Fruit fly (Drosophila melanogaster): ENCODE results near the gene wnd.
A peak's percentile ranks its signal among the peaks of the same experiment; 100 is the strongest.

wnd gene

dm6 chr3L:19618072-19618958, 17.3 kb downstream of the wnd start, which contains the start of gene asf1 (continued):
- TF ChIP-seq sna (GFP tag; IDR thresholded peaks at IDR 0.05; ENCODE audit: partially characterized antibody) = peak; percentile 67
- TF ChIP-seq Hr39 (optimal IDR thresholded peaks at IDR 0.05) = no peak
- TF ChIP-seq Rfx (GFP tag; IDR thresholded peaks at IDR 0.05) = no peak
- peak; percentile 40 for TF ChIP-seq tx (GFP tag; optimal IDR thresholded peaks at IDR 0.05)
- peak; percentile 72 for TF ChIP-seq CG34224 (GFP tag; IDR thresholded peaks at IDR 0.05; ENCODE audit: partially characterized antibody)
- TF ChIP-seq CG2120 (GFP tag; optimal IDR thresholded peaks at IDR 0.05) = peak; percentile 56
- no peak for TF ChIP-seq stc (GFP tag; IDR thresholded peaks at IDR 0.05)
- no peak for TF ChIP-seq exex (tag; optimal IDR thresholded peaks at IDR 0.05)
- no peak for TF ChIP-seq Fer3 (tag; optimal IDR thresholded peaks at IDR 0.05)
- TF ChIP-seq CG10274 (GFP tag; optimal IDR thresholded peaks at IDR 0.05) = no peak
- no peak for TF ChIP-seq sens-2 (GFP tag; IDR thresholded peaks at IDR 0.05)
- no peak for TF ChIP-seq Nf-YA (GFP tag; IDR thresholded peaks at IDR 0.05)
- peak; percentile 59 for TF ChIP-seq Ets97D (GFP tag; optimal IDR thresholded peaks at IDR 0.05)
- TF ChIP-seq CG10209 (GFP tag; optimal IDR thresholded peaks at IDR 0.05) = no peak
- TF ChIP-seq Spps (tag; optimal IDR thresholded peaks at IDR 0.05) = no peak
- no peak for TF ChIP-seq wor (GFP tag; IDR thresholded peaks at IDR 0.05)
- no peak for TF ChIP-seq CG17328 (GFP tag; IDR thresholded peaks at IDR 0.05)
- TF ChIP-seq CG2199 (GFP tag; IDR thresholded peaks at IDR 0.05) = no peak
- no peak for TF ChIP-seq Side (GFP tag; optimal IDR thresholded peaks at IDR 0.05)
- no peak for TF ChIP-seq CG5245 (GFP tag; optimal IDR thresholded peaks at IDR 0.05)
- peak; percentile 65 for TF ChIP-seq E2f2 (GFP tag; IDR thresholded peaks at IDR 0.05)
- TF ChIP-seq CG4404 (GFP tag; IDR thresholded peaks at IDR 0.05) = no peak
- no peak for TF ChIP-seq TFAM (GFP tag; optimal IDR thresholded peaks at IDR 0.05)
- TF ChIP-seq Atf6 (GFP tag; IDR thresholded peaks at IDR 0.05) = no peak
- peak; percentile 73; the same call in 1 of the 3 replicates for TF ChIP-seq hb (GFP tag; IDR thresholded peaks at IDR 0.05; ENCODE audit: partially characterized antibody)
- TF ChIP-seq CG11398 (GFP tag; optimal IDR thresholded peaks at IDR 0.05) = peak; percentile 30
- no peak for TF ChIP-seq CG31224 (GFP tag; IDR thresholded peaks at IDR 0.05)
- TF ChIP-seq Myb (GFP tag; optimal IDR thresholded peaks at IDR 0.05) = peak; percentile 12
- TF ChIP-seq CG17568 (GFP tag; optimal IDR thresholded peaks at IDR 0.05) = no peak
- TF ChIP-seq jigr1 (GFP tag; IDR thresholded peaks at IDR 0.05) = no peak
- TF ChIP-seq Bteb2 (GFP tag; optimal IDR thresholded peaks at IDR 0.05) = no peak
- no peak; the same call in 1 of the 2 replicates for TF ChIP-seq CG3847 (GFP tag; IDR thresholded peaks at IDR 0.05)
- no peak for TF ChIP-seq Hmx (GFP tag; optimal IDR thresholded peaks at IDR 0.05)
- TF ChIP-seq Oaz (GFP tag; IDR thresholded peaks at IDR 0.05) = no peak
- TF ChIP-seq Dbx (GFP tag; IDR thresholded peaks at IDR 0.05) = no peak
- peak; percentile 94 for TF ChIP-seq Sry-δ (GFP tag; optimal IDR thresholded peaks at IDR 0.05)
- TF ChIP-seq Hr3 (GFP tag; optimal IDR thresholded peaks at IDR 0.05) = no peak
- peak; percentile 88 for TF ChIP-seq Dll (GFP tag; IDR thresholded peaks at IDR 0.05; ENCODE audit: partially characterized antibody)
- TF ChIP-seq gro (GFP tag; optimal IDR thresholded peaks at IDR 0.05) = no peak
- no peak for TF ChIP-seq Max (GFP tag; optimal IDR thresholded peaks at IDR 0.05)
- no peak for TF ChIP-seq CG15073 (GFP tag; optimal IDR thresholded peaks at IDR 0.05)
- TF ChIP-seq repo (GFP tag; optimal IDR thresholded peaks at IDR 0.05) = no peak
- TF ChIP-seq gem (tag; optimal IDR thresholded peaks at IDR 0.05) = no peak
- TF ChIP-seq tin (GFP tag; optimal IDR thresholded peaks at IDR 0.05) = peak; percentile 14
- TF ChIP-seq br (optimal IDR thresholded peaks at IDR 0.05) = no peak
- no peak for TF ChIP-seq H15 (GFP tag; IDR thresholded peaks at IDR 0.05)
- peak in 1 of 2 experiments; percentile 54 for TF ChIP-seq tll (GFP tag; optimal IDR thresholded peaks at IDR 0.05)
- no peak for TF ChIP-seq CG6175 (GFP tag; IDR thresholded peaks at IDR 0.05)
- TF ChIP-seq dan (GFP tag; IDR thresholded peaks at IDR 0.05) = no peak
- no peak for TF ChIP-seq nau (GFP tag; optimal IDR thresholded peaks at IDR 0.05)
- TF ChIP-seq Jarid2 (GFP tag; optimal IDR thresholded peaks at IDR 0.05) = no peak

Data from whole organism, embryonic.